Fruit fly (Drosophila melanogaster) whole organism, embryonic: Measurements from ENCODE around the gene CG6511.

Experiments
- CG1602 ChIP-seq: fragments of 200-800 bp; sonication (Bioruptor generic); optimal IDR thresholded peaks from 3 replicates; lab custom pipeline; 2016; ENCODE audit warnings: missing biosample characterization, missing genetic modification characterization
- CG18476 ChIP-seq: fragments of 200-800 bp; sonication (Bioruptor generic); optimal IDR thresholded peaks from 2 replicates; lab custom pipeline; 2016; ENCODE audit warnings: missing biosample characterization, mild to moderate bottlenecking, missing genetic modification characterization
- CG4360 ChIP-seq: fragments of 200-800 bp; sonication (Bioruptor generic); IDR thresholded peaks from 2 replicates; pipeline ENCODE4 v1.3.6; 2022; ENCODE audit warnings: missing biosample characterization, missing genetic modification characterization
- CG4424 ChIP-seq: fragments of 200-800 bp; sonication (Bioruptor generic); optimal IDR thresholded peaks from 3 replicates; lab custom pipeline; 2016; ENCODE audit warnings: missing biosample characterization, missing genetic modification characterization
- CoRest ChIP-seq: fragments of 200-800 bp; sonication (Bioruptor generic); optimal IDR thresholded peaks from 3 replicates; lab custom pipeline; 2018; ENCODE audit warnings: missing biosample characterization, mild to moderate bottlenecking, missing genetic modification characterization, moderate library complexity
- D ChIP-seq, 2 experiments: fragments of 200-800 bp in 1 of 2; fragments of >200 bp in 1 of 2; sonication (Bioruptor generic) in 1 of 2; optimal IDR thresholded peaks; 2 replicates in 1 of 2; 3 replicates in 1 of 2; lab custom pipeline; 2017; ENCODE audit warnings: mild to moderate bottlenecking in 1 of 2, missing biosample characterization in 1 of 2, missing genetic modification characterization in 1 of 2, missing genetic modification reagents in 1 of 2
- Hr39 ChIP-seq: fragments of >200 bp; optimal IDR thresholded peaks from 2 replicates; lab custom pipeline; 2017
- Lpt ChIP-seq: fragments of >200 bp; optimal IDR thresholded peaks from 2 replicates; lab custom pipeline; 2018; ENCODE audit warnings: missing biosample characterization, missing genetic modification characterization
- pan ChIP-seq, 4 experiments: fragments of >200 bp in 3 of 4; fragments of 200-800 bp in 1 of 4; sonication (Bioruptor generic) in 1 of 4; optimal IDR thresholded peaks in 3 of 4; IDR thresholded peaks in 1 of 4; 2 replicates each; pipeline versions ENCODE4 v1.3.6 to Lab custom; 2017 to 2022; ENCODE audit warnings: missing biosample characterization in 2 of 4, missing genetic modification characterization in 2 of 4, mixed read lengths in 1 of 4
- ssp ChIP-seq: fragments of 200-800 bp; sonication (Bioruptor generic); IDR thresholded peaks from 2 replicates; pipeline ENCODE4 v1.3.6; 2022; ENCODE audit warnings: missing biosample characterization, missing genetic modification characterization
- usp ChIP-seq: fragments of >200 bp; optimal IDR thresholded peaks from 2 replicates; lab custom pipeline; 2017; ENCODE audit warnings: missing biosample characterization, missing genetic modification characterization

DNA sequence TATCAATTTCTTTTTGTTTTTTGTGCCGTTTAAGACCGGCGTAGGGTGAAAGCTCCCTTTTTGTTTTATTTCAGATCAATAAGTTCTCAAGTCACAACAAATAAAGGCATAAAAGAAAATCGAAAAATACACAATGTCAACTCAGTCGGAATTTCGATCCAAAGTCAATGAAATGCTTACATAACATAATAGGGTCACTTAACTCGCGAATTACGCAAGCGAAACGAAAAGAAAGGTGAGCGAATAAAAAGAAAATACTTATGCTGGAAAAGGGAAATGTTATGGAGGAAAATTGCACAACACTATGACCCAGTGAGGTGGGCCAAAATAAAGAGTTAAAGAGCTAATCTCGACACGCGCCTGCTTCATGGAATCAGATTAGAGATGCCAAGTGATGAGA lies 25.2 kb upstream of the CG6511 start:
- TF ChIP-seq CoRest (tag; lab: Kevin White, UChicago) (no peak), CG4424 (GFP tag; lab: Kevin White, UChicago) (no peak), Hr39 (lab: Kevin White, UChicago) (no peak), pan (optimal IDR thresholded peaks at IDR 0.05; lab: Kevin White, UChicago) (no peak), pan (GFP tag; optimal IDR thresholded peaks at IDR 0.05 in 1 of 2, IDR thresholded peaks at IDR 0.05 in 1 of 2) (no peak), Lpt (no peak), CG4360 (GFP tag; lab: Robert Waterston, UW) (no peak), D (optimal IDR thresholded peaks at IDR 0.05; lab: Kevin White, UChicago) (no peak), D (GFP tag; optimal IDR thresholded peaks at IDR 0.05; lab: Kevin White, UChicago) (no peak), usp (GFP tag; lab: Kevin White, UChicago) (no peak), ssp (no peak), CG1602 (GFP tag; lab: Kevin White, UChicago) (no peak), CG18476 (no peak)
